Worm (Caenorhabditis elegans): Measurements from ENCODE around the gene rps-9.
A peak's percentile ranks its signal among the peaks of the same experiment; 100 is the strongest.

rps-9 gene

DNA sequence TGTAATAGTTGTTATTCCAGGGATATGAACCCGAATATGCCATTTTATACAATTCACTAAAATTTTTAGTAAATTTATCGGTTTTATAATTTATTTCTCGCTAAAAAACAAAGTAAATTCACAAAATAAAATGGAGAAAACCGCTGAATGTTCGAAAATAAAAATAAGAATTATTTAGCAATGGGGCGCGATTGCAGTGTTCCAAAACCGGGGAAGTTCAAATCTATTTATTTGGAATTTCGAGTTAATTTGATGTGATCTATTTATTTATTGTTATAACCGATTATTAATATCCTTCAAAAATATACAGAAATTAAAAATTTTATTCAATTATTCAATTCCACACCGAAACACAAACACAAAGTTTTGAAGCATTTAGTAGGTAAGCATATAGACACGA, 6.4 kb upstream of the rps-9 start, which contains the start of gene F40F8.11:
F40F8.11 (minus strand) TSS at position 49 of the 400 bp plus-strand sequence.
- TF ChIP-seq R02D3.7 (tag; optimal IDR thresholded peaks at IDR 0.05) (no peak), gmeb-1 (tag; optimal IDR thresholded peaks at IDR 0.05) (peak; percentile 94), fos-1 (tag; optimal IDR thresholded peaks at IDR 0.05) (no peak), ama-1 (optimal IDR thresholded peaks at IDR 0.05) (no peak), skn-1 (tag; optimal IDR thresholded peaks at IDR 0.05) (no peak), mbf-1 (tag; optimal IDR thresholded peaks at IDR 0.05) (no peak), nhr-6 (tag; optimal IDR thresholded peaks at IDR 0.05) (no peak), ztf-4 (tag; optimal IDR thresholded peaks at IDR 0.05) (peak; percentile 22), nhr-77 (tag; optimal IDR thresholded peaks at IDR 0.05) (no peak), lin-11 (tag; optimal IDR thresholded peaks at IDR 0.05) (no peak), unc-55 (GFP tag; optimal IDR thresholded peaks at IDR 0.05) (peak; percentile 80), nhr-21 (tag; optimal IDR thresholded peaks at IDR 0.05) (no peak), nhr-23 (tag; optimal IDR thresholded peaks at IDR 0.05) (no peak), nhr-129 (tag; optimal IDR thresholded peaks at IDR 0.05) (peak; percentile 1), sma-9 (GFP tag; optimal IDR thresholded peaks at IDR 0.05) (no peak), sma-9 (tag; optimal IDR thresholded peaks at IDR 0.05) (no peak), aly-2 (tag; optimal IDR thresholded peaks at IDR 0.05) (no peak), sma-3 (GFP tag; optimal IDR thresholded peaks at IDR 0.05) (no peak), mdl-1 (tag; optimal IDR thresholded peaks at IDR 0.05) (no peak), Y55F3AM.14 (GFP tag; optimal IDR thresholded peaks at IDR 0.05) (no peak), egl-27 (tag; optimal IDR thresholded peaks at IDR 0.05) (no peak), lsy-2 (tag; optimal IDR thresholded peaks at IDR 0.05) (peak; percentile 18 to 77), nhr-25 (tag; optimal IDR thresholded peaks at IDR 0.05) (peak; percentile 38), nhr-11 (tag; optimal IDR thresholded peaks at IDR 0.05) (no peak), ceh-82 (tag; optimal IDR thresholded peaks at IDR 0.05) (no peak), lin-13 (GFP tag; optimal IDR thresholded peaks at IDR 0.05) (peak; percentile 54), C34F6.9 (tag; optimal IDR thresholded peaks at IDR 0.05) (peak; percentile 60), F13H6.1 (tag; optimal IDR thresholded peaks at IDR 0.05) (peak; percentile 15), mab-5 (tag; optimal IDR thresholded peaks at IDR 0.05) (peak; percentile 44), nhr-12 (tag; optimal IDR thresholded peaks at IDR 0.05) (no peak), nhr-237 (tag; optimal IDR thresholded peaks at IDR 0.05) (no peak), sem-4 (tag; optimal IDR thresholded peaks at IDR 0.05) (no peak), ceh-16 (tag; optimal IDR thresholded peaks at IDR 0.05) (no peak), lin-39 (tag; optimal IDR thresholded peaks at IDR 0.05) (no peak), crh-2 (tag; optimal IDR thresholded peaks at IDR 0.05) (peak; percentile 48), ztf-11 (tag; optimal IDR thresholded peaks at IDR 0.05) (no peak), unc-39 (tag; optimal IDR thresholded peaks at IDR 0.05) (no peak), peb-1 (tag; optimal IDR thresholded peaks at IDR 0.05) (no peak), ztf-1 (GFP tag; conservative IDR thresholded peaks at IDR 0.05) (no peak), elt-3 (tag; optimal IDR thresholded peaks at IDR 0.05) (no peak), nhr-10 (tag; optimal IDR thresholded peaks at IDR 0.05) (no peak), blmp-1 (tag; optimal IDR thresholded peaks at IDR 0.05; ENCODE audit: insufficient read depth) (no peak), dmd-4 (tag; optimal IDR thresholded peaks at IDR 0.05) (no peak), alr-1 (tag; optimal IDR thresholded peaks at IDR 0.05) (no peak), unc-62 (GFP tag; optimal IDR thresholded peaks at IDR 0.05) (no peak), snpc-4 (tag; optimal IDR thresholded peaks at IDR 0.05) (no peak), elt-1 (tag; optimal IDR thresholded peaks at IDR 0.05) (no peak)

DNA sequence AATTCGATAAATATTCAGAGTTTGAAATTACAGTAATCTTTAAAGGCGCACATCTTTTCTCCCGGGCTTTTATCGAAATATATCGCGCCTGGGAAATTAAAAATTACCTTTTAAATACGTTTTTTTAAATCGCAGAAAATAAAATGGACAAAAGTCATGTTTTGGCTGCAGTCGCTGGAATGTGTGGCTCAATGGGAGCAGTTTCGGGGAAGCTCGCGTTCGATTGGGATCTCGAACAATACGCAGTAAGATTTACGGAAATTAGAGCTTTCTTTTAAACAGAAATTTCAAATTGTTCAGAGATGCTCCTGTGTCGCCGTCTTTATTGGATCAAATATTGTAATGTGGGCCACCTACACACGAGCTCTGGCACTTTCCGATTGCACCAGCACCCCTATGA, 3.4 kb upstream of the rps-9 start, which contains the start of gene F40F8.12:
F40F8.12 (plus strand) TSS at position 301 of the 400 bp plus-strand sequence.
- no peak for TF ChIP-seq snpc-4 (tag; optimal IDR thresholded peaks at IDR 0.05)
- no peak for TF ChIP-seq sem-4 (tag; optimal IDR thresholded peaks at IDR 0.05)
- TF ChIP-seq ceh-16 (tag; optimal IDR thresholded peaks at IDR 0.05): no peak
- TF ChIP-seq crh-2 (tag; optimal IDR thresholded peaks at IDR 0.05): no peak
- TF ChIP-seq ama-1 (optimal IDR thresholded peaks at IDR 0.05): no peak
- no peak for TF ChIP-seq unc-55 (GFP tag; optimal IDR thresholded peaks at IDR 0.05)
- TF ChIP-seq nhr-129 (tag; optimal IDR thresholded peaks at IDR 0.05): no peak
- no peak for TF ChIP-seq lin-13 (GFP tag; optimal IDR thresholded peaks at IDR 0.05)
- no peak for TF ChIP-seq R02D3.7 (tag; optimal IDR thresholded peaks at IDR 0.05)
- TF ChIP-seq nhr-11 (tag; optimal IDR thresholded peaks at IDR 0.05): no peak
- no peak for TF ChIP-seq ztf-11 (tag; optimal IDR thresholded peaks at IDR 0.05)
- no peak for TF ChIP-seq lsy-2 (tag; optimal IDR thresholded peaks at IDR 0.05)
- TF ChIP-seq Y55F3AM.14 (GFP tag; optimal IDR thresholded peaks at IDR 0.05): no peak
- TF ChIP-seq gmeb-1 (tag; optimal IDR thresholded peaks at IDR 0.05): no peak
- no peak for TF ChIP-seq dmd-4 (tag; optimal IDR thresholded peaks at IDR 0.05)
- no peak for TF ChIP-seq sma-3 (GFP tag; optimal IDR thresholded peaks at IDR 0.05)

Measured in whole organism, L2 larva.